Worm (Caenorhabditis elegans) whole organism, L3 larva: Measurements from ENCODE around the gene mapk-15.

Source experiments
- R02D3.7 ChIP-seq: fragments of 150-350 bp; optimal IDR thresholded peaks from 2 replicates; lab custom pipeline; 2014; ENCODE audit warnings: missing biosample characterization, missing genetic modification characterization
- ZK546.5 ChIP-seq: sonication (generic microtip); optimal IDR thresholded peaks from 2 replicates; lab custom pipeline; 2017; ENCODE audit warnings: missing biosample characterization, missing genetic modification characterization
- aly-2 ChIP-seq: fragments of 150-350 bp; optimal IDR thresholded peaks from 2 replicates; lab custom pipeline; 2014; ENCODE audit warnings: missing biosample characterization, missing genetic modification characterization
- ceh-16 ChIP-seq: sonication (generic microtip); optimal IDR thresholded peaks from 2 replicates; lab custom pipeline; 2017; ENCODE audit warnings: missing biosample characterization, missing genetic modification characterization
- ceh-82 ChIP-seq: fragments of 150-350 bp; optimal IDR thresholded peaks from 2 replicates; lab custom pipeline; 2014; ENCODE audit warnings: missing biosample characterization, missing genetic modification characterization
- ceh-9 ChIP-seq: sonication (generic microtip); optimal IDR thresholded peaks from 2 replicates; lab custom pipeline; 2018; ENCODE audit warnings: missing biosample characterization, missing genetic modification characterization
- daf-12 ChIP-seq: fragments of 150-350 bp; optimal IDR thresholded peaks from 2 replicates; lab custom pipeline; 2014; ENCODE audit warnings: missing biosample characterization, missing genetic modification reagents, missing genetic modification characterization
- egl-27 ChIP-seq: sonication (generic microtip); optimal IDR thresholded peaks from 4 replicates; lab custom pipeline; 2017; ENCODE audit warnings: missing biosample characterization, missing genetic modification reagents, missing genetic modification characterization
- egl-5 ChIP-seq: fragments of 150-350 bp; optimal IDR thresholded peaks from 2 replicates; lab custom pipeline; 2017; ENCODE audit warnings: missing biosample characterization, missing genetic modification reagents, missing genetic modification characterization, inconsistent platforms
- elt-2 ChIP-seq: sonication (generic microtip); optimal IDR thresholded peaks from 2 replicates; lab custom pipeline; 2016; ENCODE audit warnings: missing genetic modification reagents, mild to moderate bottlenecking, missing genetic modification characterization, missing compliant biosample characterization
- elt-3 ChIP-seq, 3 experiments: fragments of 150-350 bp in 1 of 3; sonication (generic microtip) in 2 of 3; optimal IDR thresholded peaks; 2 replicates in 2 of 3; 4 replicates in 1 of 3; lab custom pipeline; 2014 to 2017; ENCODE audit warnings: missing biosample characterization in 3 of 3, missing genetic modification characterization in 3 of 3
- eor-1 ChIP-seq, 2 experiments: fragments of 150-350 bp; optimal IDR thresholded peaks; 2 replicates each; lab custom pipeline; 2014 to 2018; ENCODE audit warnings: missing biosample characterization in 2 of 2, missing genetic modification characterization in 2 of 2
- fkh-10 ChIP-seq: sonication (generic microtip); optimal IDR thresholded peaks from 2 replicates; lab custom pipeline; 2017; ENCODE audit warnings: missing biosample characterization, missing genetic modification reagents, missing genetic modification characterization
- fkh-2 ChIP-seq: fragments of 150-350 bp; optimal IDR thresholded peaks from 2 replicates; lab custom pipeline; 2014; ENCODE audit warnings: missing biosample characterization, missing genetic modification reagents, missing genetic modification characterization
- hmg-11 ChIP-seq: sonication (generic microtip); optimal IDR thresholded peaks from 2 replicates; lab custom pipeline; 2016; ENCODE audit warnings: missing genetic modification characterization, missing compliant biosample characterization
- jun-1 ChIP-seq: fragments of 150-350 bp; optimal IDR thresholded peaks from 2 replicates; lab custom pipeline; 2014; ENCODE audit warnings: missing biosample characterization, missing genetic modification reagents, missing genetic modification characterization
- lin-15B ChIP-seq: fragments of 150-350 bp; optimal IDR thresholded peaks from 2 replicates; lab custom pipeline; 2014; ENCODE audit warnings: missing biosample characterization, missing genetic modification characterization
- lin-39 ChIP-seq: fragments of 150-350 bp; optimal IDR thresholded peaks from 2 replicates; lab custom pipeline; 2018; ENCODE audit warnings: missing biosample characterization, missing genetic modification reagents, missing genetic modification characterization
- lsy-12 ChIP-seq: sonication (generic microtip); optimal IDR thresholded peaks from 2 replicates; lab custom pipeline; 2016; ENCODE audit warnings: mild to moderate bottlenecking, missing genetic modification characterization, missing compliant biosample characterization
- mdl-1 ChIP-seq: fragments of 150-350 bp; optimal IDR thresholded peaks from 2 replicates; lab custom pipeline; 2014; ENCODE audit warnings: missing biosample characterization, missing genetic modification characterization
- mml-1 ChIP-seq: fragments of 150-350 bp; sonication (generic microtip); optimal IDR thresholded peaks from 3 replicates; lab custom pipeline; 2014; ENCODE audit warnings: missing biosample characterization, missing genetic modification characterization
- nfya-1 ChIP-seq: sonication (generic microtip); optimal IDR thresholded peaks from 2 replicates; lab custom pipeline; 2017; ENCODE audit warnings: missing genetic modification characterization, mild to moderate bottlenecking, missing compliant biosample characterization, antibody characterized with exemption, moderate library complexity; ENCODE audit not compliant: insufficient read depth
- nhr-11 ChIP-seq: fragments of 150-350 bp; optimal IDR thresholded peaks from 2 replicates; lab custom pipeline; 2014; ENCODE audit warnings: missing biosample characterization, missing genetic modification characterization
- nhr-12 ChIP-seq: fragments of 150-350 bp; optimal IDR thresholded peaks from 2 replicates; lab custom pipeline; 2014; ENCODE audit warnings: missing biosample characterization, missing genetic modification characterization
- nhr-23 ChIP-seq: fragments of 150-350 bp; optimal IDR thresholded peaks from 2 replicates; lab custom pipeline; 2014; ENCODE audit warnings: missing biosample characterization, missing genetic modification reagents, missing genetic modification characterization
- nhr-237 ChIP-seq: fragments of 150-350 bp; optimal IDR thresholded peaks from 2 replicates; lab custom pipeline; 2014; ENCODE audit warnings: missing biosample characterization, missing genetic modification characterization
- nhr-25 ChIP-seq: sonication (generic microtip); optimal IDR thresholded peaks from 2 replicates; lab custom pipeline; 2017; ENCODE audit warnings: missing biosample characterization, missing genetic modification characterization
- nhr-28 ChIP-seq: fragments of 150-350 bp; optimal IDR thresholded peaks from 2 replicates; lab custom pipeline; 2014; ENCODE audit warnings: missing biosample characterization, missing genetic modification characterization
- nhr-43 ChIP-seq: sonication (generic microtip); optimal IDR thresholded peaks from 2 replicates; lab custom pipeline; 2016; ENCODE audit warnings: mild to moderate bottlenecking, missing genetic modification characterization, missing compliant biosample characterization; ENCODE audit not compliant: poor library complexity, severe bottlenecking
- nhr-76 ChIP-seq: fragments of 150-350 bp; sonication (generic microtip); optimal IDR thresholded peaks from 5 replicates; lab custom pipeline; 2014; ENCODE audit warnings: missing biosample characterization, missing genetic modification characterization
- pha-4 ChIP-seq: fragments of 150-350 bp; optimal IDR thresholded peaks from 2 replicates; lab custom pipeline; 2014; ENCODE audit warnings: missing biosample characterization, missing genetic modification reagents, missing genetic modification characterization
- pqm-1 ChIP-seq: fragments of 150-350 bp; optimal IDR thresholded peaks from 2 replicates; lab custom pipeline; 2017; ENCODE audit warnings: missing biosample characterization, missing genetic modification characterization, inconsistent platforms
- skn-1 ChIP-seq: fragments of 150-350 bp; optimal IDR thresholded peaks from 2 replicates; lab custom pipeline; 2014; ENCODE audit warnings: missing biosample characterization, missing genetic modification characterization
- snpc-4 ChIP-seq: fragments of 150-350 bp; optimal IDR thresholded peaks from 2 replicates; lab custom pipeline; 2014; ENCODE audit warnings: missing biosample characterization, missing genetic modification characterization
- tbx-2 ChIP-seq: sonication (generic microtip); optimal IDR thresholded peaks from 2 replicates; lab custom pipeline; 2016; ENCODE audit warnings: mild to moderate bottlenecking, missing genetic modification characterization, missing compliant biosample characterization
- unc-39 ChIP-seq: sonication (generic microtip); optimal IDR thresholded peaks from 4 replicates; lab custom pipeline; 2017; ENCODE audit warnings: missing biosample characterization, missing genetic modification characterization
- unc-62 ChIP-seq: fragments of 150-350 bp; sonication (generic microtip); optimal IDR thresholded peaks from 4 replicates; lab custom pipeline; 2014; ENCODE audit warnings: missing biosample characterization, missing genetic modification reagents, missing genetic modification characterization
- zag-1 ChIP-seq: fragments of 150-350 bp; optimal IDR thresholded peaks from 2 replicates; lab custom pipeline; 2014; ENCODE audit warnings: missing biosample characterization, missing genetic modification characterization
- ztf-11 ChIP-seq: fragments of 150-350 bp; optimal IDR thresholded peaks from 2 replicates; lab custom pipeline; 2014; ENCODE audit warnings: missing biosample characterization, missing genetic modification characterization

mapk-15 gene

ce11 chrIII:6105897-6106296, 38.2 kb downstream of the mapk-15 start:
- no peak for TF ChIP-seq daf-12 (tag; lab: Kevin White, UChicago)
- TF ChIP-seq skn-1 (tag; lab: Kevin White, UChicago): no peak
- TF ChIP-seq egl-5 (tag; lab: Kevin White, UChicago): peak; percentile 31

- TF ChIP-seq nhr-25 (tag; lab: Kevin White, UChicago) (no peak), nhr-11 (tag; lab: Kevin White, UChicago) (no peak)
- TF ChIP-seq, all 47 proteins: peak for 0
Observed at ce11 chrIII:6110187-6110586, 42.5 kb downstream of the mapk-15 start.

- TF ChIP-seq nhr-28 (tag; lab: Kevin White, UChicago) (no peak), nhr-12 (no peak), R02D3.7 (tag; lab: Kevin White, UChicago) (no peak), unc-62 (GFP tag; lab: Kevin White, UChicago) (no peak), nhr-43 (tag; lab: Kevin White, UChicago) (no peak), ztf-11 (tag; lab: Kevin White, UChicago) (no peak), egl-5 (tag; lab: Kevin White, UChicago) (no peak), skn-1 (tag; lab: Kevin White, UChicago) (peak; percentile 49), fkh-2 (tag; lab: Kevin White, UChicago) (no peak), nhr-237 (tag; lab: Kevin White, UChicago) (no peak), mdl-1 (no peak), nhr-11 (tag; lab: Kevin White, UChicago) (no peak), aly-2 (tag; lab: Kevin White, UChicago) (no peak), egl-27 (tag; lab: Kevin White, UChicago) (no peak), lin-39 (peak; percentile 7), elt-3 (tag; optimal IDR thresholded peaks at IDR 0.05; lab: Kevin White, UChicago) (no peak), ceh-82 (tag; lab: Kevin White, UChicago) (no peak), nhr-76 (no peak), tbx-2 (tag; lab: Kevin White, UChicago) (no peak), ZK546.5 (no peak), mml-1 (no peak), jun-1 (tag; lab: Kevin White, UChicago) (no peak), nhr-25 (tag; lab: Kevin White, UChicago) (peak; percentile 54), hmg-11 (tag; lab: Kevin White, UChicago) (peak; percentile 76), fkh-10 (GFP tag; lab: Kevin White, UChicago) (no peak), ceh-9 (tag; lab: Kevin White, UChicago) (no peak), eor-1 (tag; optimal IDR thresholded peaks at IDR 0.05; lab: Kevin White, UChicago) (no peak), nhr-23 (tag; lab: Kevin White, UChicago) (no peak), pha-4 (tag; lab: Kevin White, UChicago) (peak; percentile 43), elt-2 (tag; lab: Kevin White, UChicago) (no peak), unc-39 (no peak), daf-12 (tag; lab: Kevin White, UChicago) (no peak), lin-15B (peak; percentile 28), lsy-12 (tag; lab: Kevin White, UChicago) (no peak), zag-1 (tag; lab: Kevin White, UChicago) (no peak), snpc-4 (tag; lab: Kevin White, UChicago) (no peak), ceh-16 (tag; lab: Kevin White, UChicago) (no peak), nfya-1 (tag; lab: Kevin White, UChicago) (peak; percentile 42)
Observed at ce11 chrIII:6116281-6116886, 48.7 kb downstream of the mapk-15 start, which contains the start of gene nmt-1. Gene nmt-1, minus strand, starts transcription at chrIII:6116331.

- TF ChIP-seq pha-4 (tag; lab: Kevin White, UChicago) (peak; percentile 39), nhr-23 (tag; lab: Kevin White, UChicago) (no peak), mdl-1 (no peak), lin-39 (no peak), nhr-43 (tag; lab: Kevin White, UChicago) (no peak), elt-2 (tag; lab: Kevin White, UChicago) (peak; percentile 97), ztf-11 (tag; lab: Kevin White, UChicago) (no peak), skn-1 (tag; lab: Kevin White, UChicago) (no peak), lin-15B (no peak), egl-5 (tag; lab: Kevin White, UChicago) (no peak), pqm-1 (tag; lab: Kevin White, UChicago) (peak; percentile 77), hmg-11 (tag; lab: Kevin White, UChicago) (no peak)
Observed at ce11 chrIII:6116981-6117380, 49.3 kb downstream of the mapk-15 start.
